Fruit fly (Drosophila melanogaster) whole organism, embryonic: ENCODE results near the gene CG16717.

ENCODE experiments used
- Atf3 ChIP-seq: fragments of 200-800 bp; sonication (Bioruptor generic); optimal IDR thresholded peaks from 3 replicates; lab custom pipeline; 2016; ENCODE audit warnings: missing biosample characterization, missing genetic modification characterization
- Atf6 ChIP-seq: fragments of 200-800 bp; sonication (Bioruptor generic); IDR thresholded peaks from 2 replicates; pipeline ENCODE4 v1.3.6; 2022; ENCODE audit warnings: missing biosample characterization, missing genetic modification characterization
- C15 ChIP-seq: fragments of 200-800 bp; sonication (Bioruptor generic); IDR thresholded peaks from 3 replicates; pipeline ENCODE4 v1.3.6; 2022; ENCODE audit warnings: missing biosample characterization, missing genetic modification characterization
- CG10267 ChIP-seq: fragments of 200-800 bp; sonication (Bioruptor generic); optimal IDR thresholded peaks from 2 replicates; lab custom pipeline; 2018; ENCODE audit warnings: missing biosample characterization, mild to moderate bottlenecking, missing genetic modification characterization, moderate library complexity
- CG10462 ChIP-seq: fragments of 200-800 bp; sonication (Bioruptor generic); optimal IDR thresholded peaks from 2 replicates; lab custom pipeline; 2016; ENCODE audit warnings: missing biosample characterization, missing genetic modification characterization
- CG10654 ChIP-seq: fragments of 200-800 bp; sonication (Bioruptor generic); optimal IDR thresholded peaks from 2 replicates; lab custom pipeline; 2016; ENCODE audit warnings: missing biosample characterization, missing genetic modification characterization
- CG12071 ChIP-seq: fragments of 200-800 bp; sonication (Bioruptor generic); optimal IDR thresholded peaks from 3 replicates; lab custom pipeline; 2018; ENCODE audit warnings: missing biosample characterization, mild to moderate bottlenecking, missing genetic modification characterization
- CG12104 ChIP-seq: fragments of 200-800 bp; sonication (Bioruptor generic); optimal IDR thresholded peaks from 3 replicates; lab custom pipeline; 2016; ENCODE audit warnings: missing biosample characterization, missing genetic modification characterization
- CG12155 ChIP-seq: fragments of 200-800 bp; sonication (Bioruptor generic); optimal IDR thresholded peaks from 3 replicates; lab custom pipeline; 2016; ENCODE audit warnings: missing biosample characterization, missing genetic modification characterization
- CG12299 ChIP-seq: fragments of 200-800 bp; sonication (Bioruptor generic); optimal IDR thresholded peaks from 2 replicates; lab custom pipeline; 2018; ENCODE audit warnings: missing biosample characterization, mild to moderate bottlenecking, missing genetic modification characterization
- CG12659 ChIP-seq: fragments of 200-800 bp; sonication (Bioruptor generic); optimal IDR thresholded peaks from 3 replicates; lab custom pipeline; 2017; ENCODE audit warnings: mild to moderate bottlenecking, missing biosample characterization, missing genetic modification reagents, missing genetic modification characterization
- CG14014 ChIP-seq: fragments of 200-800 bp; sonication (Bioruptor generic); IDR thresholded peaks from 2 replicates; pipeline ENCODE4 v1.3.6; 2022; ENCODE audit warnings: missing biosample characterization, missing genetic modification characterization
- CG17802 ChIP-seq: fragments of 200-800 bp; sonication (Bioruptor generic); optimal IDR thresholded peaks from 2 replicates; lab custom pipeline; 2018; ENCODE audit warnings: missing biosample characterization, mild to moderate bottlenecking, missing genetic modification characterization, moderate library complexity
- CG18011 ChIP-seq: fragments of 200-800 bp; sonication (Bioruptor generic); optimal IDR thresholded peaks from 2 replicates; lab custom pipeline; 2017; ENCODE audit warnings: missing biosample characterization, missing genetic modification characterization, mild to moderate bottlenecking, moderate library complexity, missing genotype
- CG2202 ChIP-seq: fragments of 200-800 bp; sonication (Bioruptor generic); optimal IDR thresholded peaks from 2 replicates; lab custom pipeline; 2018; ENCODE audit warnings: missing biosample characterization, mild to moderate bottlenecking, missing genetic modification characterization
- CG31365 ChIP-seq: fragments of 200-800 bp; sonication (Bioruptor generic); optimal IDR thresholded peaks from 2 replicates; lab custom pipeline; 2018; ENCODE audit warnings: missing biosample characterization, mild to moderate bottlenecking, missing genetic modification characterization
- CG31388 ChIP-seq: fragments of 200-800 bp; sonication (Bioruptor generic); optimal IDR thresholded peaks from 2 replicates; lab custom pipeline; 2016; ENCODE audit warnings: missing biosample characterization, missing genetic modification characterization
- CG33213 ChIP-seq: fragments of 200-800 bp; sonication (Bioruptor generic); optimal IDR thresholded peaks from 3 replicates; lab custom pipeline; 2016; ENCODE audit warnings: missing biosample characterization, missing genetic modification characterization
- CG4854 ChIP-seq: fragments of 200-800 bp; sonication (Bioruptor generic); optimal IDR thresholded peaks from 2 replicates; lab custom pipeline; 2016; ENCODE audit warnings: missing biosample characterization, missing genetic modification characterization, inconsistent platforms
- CG6765 ChIP-seq: fragments of 200-800 bp; sonication (Bioruptor generic); optimal IDR thresholded peaks from 3 replicates; lab custom pipeline; 2017; ENCODE audit warnings: missing biosample characterization, mild to moderate bottlenecking, missing genetic modification characterization
- CG7372 ChIP-seq: fragments of 200-800 bp; sonication (Bioruptor generic); IDR thresholded peaks from 2 replicates; pipeline ENCODE4 v1.3.6; 2022; ENCODE audit warnings: missing biosample characterization, missing genetic modification characterization
- CG7928 ChIP-seq: fragments of 200-800 bp; sonication (Bioruptor generic); optimal IDR thresholded peaks from 2 replicates; lab custom pipeline; 2017; ENCODE audit warnings: missing biosample characterization, mild to moderate bottlenecking, missing genetic modification characterization
- CG8944 ChIP-seq: fragments of 200-800 bp; sonication (Bioruptor generic); optimal IDR thresholded peaks from 3 replicates; lab custom pipeline; 2016; ENCODE audit warnings: missing biosample characterization, missing genetic modification characterization
- CkIIα-i1 ChIP-seq: fragments of 200-800 bp; sonication (Bioruptor generic); IDR thresholded peaks from 2 replicates; pipeline ENCODE4 v1.3.6; 2022; ENCODE audit warnings: missing biosample characterization, missing genetic modification characterization
- Doc2 ChIP-seq: fragments of 200-800 bp; sonication (Bioruptor generic); IDR thresholded peaks from 2 replicates; pipeline ENCODE4 v1.3.6; 2022; ENCODE audit warnings: missing biosample characterization, missing genetic modification characterization
- E2f2 ChIP-seq: fragments of 200-800 bp; sonication (Bioruptor generic); IDR thresholded peaks from 2 replicates; pipeline ENCODE4 v1.3.6; 2022; ENCODE audit warnings: missing biosample characterization, missing genetic modification characterization
- Lhr ChIP-seq: fragments of 200-800 bp; sonication (Bioruptor generic); optimal IDR thresholded peaks from 3 replicates; lab custom pipeline; 2017; ENCODE audit warnings: mild to moderate bottlenecking, missing biosample characterization, missing genetic modification reagents, missing genetic modification characterization
- Lpt ChIP-seq: fragments of >200 bp; optimal IDR thresholded peaks from 2 replicates; lab custom pipeline; 2018; ENCODE audit warnings: missing biosample characterization, missing genetic modification characterization
- MESR4 ChIP-seq: fragments of 200-800 bp; sonication (Bioruptor generic); optimal IDR thresholded peaks from 2 replicates; lab custom pipeline; 2018; ENCODE audit warnings: missing biosample characterization, mild to moderate bottlenecking, missing genetic modification characterization, moderate library complexity
- Mad ChIP-seq: fragments of 200-800 bp; sonication (Bioruptor generic); optimal IDR thresholded peaks from 2 replicates; lab custom pipeline; 2016; ENCODE audit warnings: missing biosample characterization, missing genetic modification characterization
- Nf-YB ChIP-seq: fragments of 200-800 bp; sonication (Bioruptor generic); optimal IDR thresholded peaks from 3 replicates; lab custom pipeline; 2019; ENCODE audit warnings: missing biosample characterization, mild to moderate bottlenecking, missing genetic modification characterization, moderate library complexity
- Poxn ChIP-seq: fragments of 200-800 bp; sonication (Bioruptor generic); IDR thresholded peaks from 2 replicates; pipeline ENCODE4 v1.3.6; 2022; ENCODE audit warnings: missing biosample characterization, missing genetic modification characterization
- Ptx1 ChIP-seq: fragments of 200-800 bp; sonication (Bioruptor generic); IDR thresholded peaks from 2 replicates; pipeline ENCODE4 v1.3.6; 2022; ENCODE audit warnings: missing biosample characterization, missing genetic modification characterization
- Rx ChIP-seq: fragments of 200-800 bp; sonication (Bioruptor generic); IDR thresholded peaks from 2 replicates; pipeline ENCODE4 v1.3.6; 2022; ENCODE audit warnings: missing biosample characterization, missing genetic modification characterization
- Six4 ChIP-seq: fragments of 200-800 bp; sonication (Bioruptor generic); optimal IDR thresholded peaks from 2 replicates; lab custom pipeline; 2016; ENCODE audit warnings: missing biosample characterization, missing genetic modification characterization
- Spps ChIP-seq: fragments of 200-800 bp; sonication (Bioruptor generic); optimal IDR thresholded peaks from 2 replicates; lab custom pipeline; 2018; ENCODE audit warnings: missing biosample characterization, mild to moderate bottlenecking, missing genetic modification characterization
- Vsx1 ChIP-seq: fragments of 200-800 bp; sonication (Bioruptor generic); optimal IDR thresholded peaks from 2 replicates; lab custom pipeline; 2017; ENCODE audit warnings: missing biosample characterization, mild to moderate bottlenecking, missing genetic modification characterization, missing genetic modification reagents
- abd-A ChIP-seq: fragments of 200-800 bp; sonication (Bioruptor generic); optimal IDR thresholded peaks from 3 replicates; lab custom pipeline; 2019; ENCODE audit warnings: missing biosample characterization, mild to moderate bottlenecking, missing genetic modification characterization, moderate library complexity
- ac ChIP-seq: fragments of 200-800 bp; sonication (Bioruptor generic); optimal IDR thresholded peaks from 3 replicates; lab custom pipeline; 2017; ENCODE audit warnings: missing biosample characterization, mild to moderate bottlenecking, missing genetic modification characterization
- amos ChIP-seq: fragments of 200-800 bp; sonication (Bioruptor generic); IDR thresholded peaks from 2 replicates; pipeline ENCODE4 v1.3.6; 2022; ENCODE audit warnings: missing biosample characterization, missing genetic modification characterization; ENCODE audit not compliant: partially characterized antibody
- ash1 ChIP-seq: fragments of 200-800 bp; sonication (Bioruptor generic); optimal IDR thresholded peaks from 2 replicates; lab custom pipeline; 2018; ENCODE audit warnings: missing biosample characterization, mild to moderate bottlenecking, missing genetic modification characterization
- fru ChIP-seq: fragments of >200 bp; optimal IDR thresholded peaks from 2 replicates; lab custom pipeline; 2017
- ftz-f1 ChIP-seq: fragments of 200-800 bp; sonication (Bioruptor generic); optimal IDR thresholded peaks from 2 replicates; lab custom pipeline; 2016; ENCODE audit warnings: missing biosample characterization, missing genetic modification characterization
- gcm ChIP-seq: fragments of 200-800 bp; sonication (Bioruptor generic); optimal IDR thresholded peaks from 2 replicates; lab custom pipeline; 2019; ENCODE audit warnings: missing biosample characterization, mild to moderate bottlenecking, missing genetic modification characterization, moderate library complexity
- gem ChIP-seq: fragments of 200-800 bp; sonication (Bioruptor generic); optimal IDR thresholded peaks from 2 replicates; lab custom pipeline; 2019; ENCODE audit warnings: missing biosample characterization, mild to moderate bottlenecking, missing genetic modification characterization, moderate library complexity
- luna ChIP-seq: fragments of 200-800 bp; sonication (Bioruptor generic); optimal IDR thresholded peaks from 2 replicates; lab custom pipeline; 2016; ENCODE audit warnings: missing biosample characterization, missing genetic modification characterization
- pfk ChIP-seq: fragments of 200-800 bp; sonication (Bioruptor generic); optimal IDR thresholded peaks from 2 replicates; lab custom pipeline; 2018; ENCODE audit warnings: missing biosample characterization, mild to moderate bottlenecking, missing genetic modification characterization, moderate library complexity
- pho ChIP-seq: fragments of 200-800 bp; sonication (Bioruptor generic); optimal IDR thresholded peaks from 2 replicates; lab custom pipeline; 2016; ENCODE audit warnings: missing biosample characterization, missing genetic modification characterization
- sens ChIP-seq: fragments of 200-800 bp; sonication (Bioruptor generic); peaks from one replicate; lab custom pipeline; 2016; ENCODE audit warnings: missing biosample characterization, missing genetic modification characterization
- stc ChIP-seq: fragments of 200-800 bp; sonication (Bioruptor generic); IDR thresholded peaks from 2 replicates; pipeline ENCODE4 v1.3.6; 2022; ENCODE audit warnings: missing biosample characterization, missing genetic modification characterization
- stwl ChIP-seq: fragments of 200-800 bp; sonication (Bioruptor generic); optimal IDR thresholded peaks from 3 replicates; lab custom pipeline; 2018; ENCODE audit warnings: missing biosample characterization, mild to moderate bottlenecking, missing genetic modification characterization, moderate library complexity
- trem ChIP-seq: fragments of 200-800 bp; optimal IDR thresholded peaks from 3 replicates; lab custom pipeline; 2019; ENCODE audit warnings: missing biosample characterization, mild to moderate bottlenecking, missing genetic modification characterization, moderate library complexity

Gene CG16717

DNA sequence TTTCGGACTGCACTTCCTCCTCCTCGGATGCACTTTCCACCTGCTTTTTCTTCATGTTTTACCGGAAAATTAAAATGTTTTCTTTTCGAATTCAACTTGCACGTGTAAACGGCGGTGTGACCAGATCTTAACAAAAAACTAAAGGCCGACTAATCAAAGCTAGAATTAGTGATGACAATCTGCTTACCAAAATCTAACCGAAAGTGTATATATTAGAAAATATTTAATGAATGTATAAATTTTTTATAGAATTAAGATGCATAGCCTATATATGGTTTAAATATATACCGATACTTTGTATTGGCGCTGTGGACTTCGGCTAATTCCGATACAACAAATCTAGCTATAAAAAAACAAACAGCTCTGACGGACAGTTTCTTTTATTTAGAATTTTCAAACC is 39.9 kb downstream of the CG16717 start, which contains the start of the genes CG18178 and CG14174 (continued):
- peak; percentile 2 for TF ChIP-seq Mad (GFP tag; lab: Kevin White, UChicago)
- peak; percentile 23 for TF ChIP-seq CG10462 (GFP tag; lab: Kevin White, UChicago)
- no peak for TF ChIP-seq pfk (GFP tag; lab: Kevin White, UChicago)
- peak; percentile 37 for TF ChIP-seq Spps (tag; lab: Kevin White, UChicago)
- peak; percentile 76 for TF ChIP-seq CG10267 (tag; lab: Kevin White, UChicago)
- peak; percentile 44 for TF ChIP-seq CG18011
- TF ChIP-seq Ptx1 (GFP tag; lab: Robert Waterston, UW) = peak; percentile 66
- peak; percentile 56 for TF ChIP-seq E2f2 (GFP tag; lab: Robert Waterston, UW)
- peak; percentile 14; the same call in 1 of the 3 replicates for TF ChIP-seq C15 (GFP tag; lab: Robert Waterston, UW)
- no peak for TF ChIP-seq pho (GFP tag; lab: Kevin White, UChicago)
- TF ChIP-seq CG14014 (GFP tag; lab: Robert Waterston, UW) = peak; percentile 63; the same call in 1 of the 2 replicates
- peak; percentile 13 for TF ChIP-seq Lhr
- peak; percentile 49 for TF ChIP-seq CG10654 (GFP tag; lab: Kevin White, UChicago)
- TF ChIP-seq ftz-f1 (GFP tag; lab: Kevin White, UChicago) = no peak
- TF ChIP-seq Doc2 (GFP tag; lab: Robert Waterston, UW) = no peak
- 0 out of 2 replicates have a peak, but pooled peaks have one; percentile 35 for TF ChIP-seq stc
- TF ChIP-seq abd-A = no peak
- TF ChIP-seq CG8944 (GFP tag; lab: Kevin White, UChicago) = no peak
- no peak for TF ChIP-seq Poxn
- TF ChIP-seq Atf6 (GFP tag; lab: Robert Waterston, UW) = no peak
- peak; percentile 80 for TF ChIP-seq gem (tag; lab: Kevin White, UChicago)
- no peak for TF ChIP-seq CG31365 (tag; lab: Kevin White, UChicago)
- TF ChIP-seq CG7372 = peak; percentile 66
- peak; percentile 51 for TF ChIP-seq Six4
- peak; percentile 82 for TF ChIP-seq trem (tag; lab: Kevin White, UChicago)
- TF ChIP-seq Lpt = no peak
- TF ChIP-seq CkIIα-i1 (GFP tag; lab: Robert Waterston, UW) = no peak
- TF ChIP-seq sens (GFP tag; lab: Kevin White, UChicago) = peak; percentile 89
- peak; percentile 54 for TF ChIP-seq CG17802
- peak; percentile 5 for TF ChIP-seq ac (GFP tag; lab: Kevin White, UChicago)
- TF ChIP-seq CG12155 (GFP tag; lab: Kevin White, UChicago) = peak; percentile 54
- TF ChIP-seq CG4854 (GFP tag; lab: Kevin White, UChicago) = peak; percentile 23
- TF ChIP-seq CG12071 = no peak
- TF ChIP-seq CG31388 (GFP tag; lab: Kevin White, UChicago) = no peak
- TF ChIP-seq CG2202 = peak; percentile 28
- peak; percentile 28 for TF ChIP-seq CG12104 (GFP tag; lab: Kevin White, UChicago)
- no peak for TF ChIP-seq luna (GFP tag; lab: Kevin White, UChicago)
- TF ChIP-seq CG7928 (GFP tag; lab: Kevin White, UChicago) = peak; percentile 42
- TF ChIP-seq CG6765 (GFP tag; lab: Kevin White, UChicago) = no peak
- peak; percentile 35 for TF ChIP-seq gcm (GFP tag; lab: Kevin White, UChicago)
- peak; percentile 50 for TF ChIP-seq Nf-YB (GFP tag; lab: Kevin White, UChicago)
- no peak for TF ChIP-seq amos (GFP tag; lab: Robert Waterston, UW)
- TF ChIP-seq fru (lab: Kevin White, UChicago) = no peak
- TF ChIP-seq Vsx1 (GFP tag; lab: Kevin White, UChicago) = no peak
- no peak for TF ChIP-seq CG33213 (GFP tag; lab: Kevin White, UChicago)
- TF ChIP-seq CG12299 (tag; lab: Kevin White, UChicago) = no peak
- TF ChIP-seq MESR4 (GFP tag; lab: Kevin White, UChicago) = no peak
- peak; percentile 35 for TF ChIP-seq stwl (tag; lab: Kevin White, UChicago)
- no peak for TF ChIP-seq Atf3 (GFP tag; lab: Kevin White, UChicago)
- peak; percentile 77 for TF ChIP-seq CG12659 (GFP tag; lab: Kevin White, UChicago)
- no peak for TF ChIP-seq ash1 (GFP tag; lab: Kevin White, UChicago)
- no peak for TF ChIP-seq Rx
